Fruit fly (Drosophila melanogaster) whole organism, embryonic: ENCODE measurements around the gene SrpRbeta.

Experiments used
- Atf-2 ChIP-seq: fragments of 200-800 bp; sonication (Bioruptor generic); optimal IDR thresholded peaks from 2 replicates; lab custom pipeline; 2016; ENCODE audit warnings: missing biosample characterization, missing genetic modification characterization
- Blimp-1 ChIP-seq: fragments of 200-800 bp; sonication (Bioruptor generic); optimal IDR thresholded peaks from 3 replicates; lab custom pipeline; 2018; ENCODE audit warnings: missing biosample characterization, missing genetic modification characterization, mild to moderate bottlenecking, moderate library complexity, missing genetic modification reagents
- CG10209 ChIP-seq: fragments of 200-800 bp; sonication (Bioruptor generic); optimal IDR thresholded peaks from 3 replicates; lab custom pipeline; 2017; ENCODE audit warnings: missing biosample characterization, mild to moderate bottlenecking, missing genetic modification characterization, missing genetic modification reagents
- CG10543 ChIP-seq: fragments of 200-800 bp; sonication (Bioruptor generic); optimal IDR thresholded peaks from 3 replicates; lab custom pipeline; 2017; ENCODE audit warnings: missing biosample characterization, mild to moderate bottlenecking, missing genetic modification characterization, moderate library complexity
- CG11695 ChIP-seq: fragments of 200-800 bp; sonication (Bioruptor generic); IDR thresholded peaks from 3 replicates; pipeline ENCODE4 v1.3.6; 2022; ENCODE audit warnings: missing biosample characterization, missing genetic modification characterization
- CG11723 ChIP-seq: fragments of 200-800 bp; sonication (Bioruptor generic); optimal IDR thresholded peaks from 2 replicates; lab custom pipeline; 2017; ENCODE audit warnings: missing biosample characterization, mild to moderate bottlenecking, missing genetic modification characterization
- CG13424 ChIP-seq: fragments of 200-800 bp; sonication (Bioruptor generic); optimal IDR thresholded peaks from 2 replicates; lab custom pipeline; 2019; ENCODE audit warnings: missing biosample characterization, mild to moderate bottlenecking, missing genetic modification characterization, moderate library complexity
- CG13775 ChIP-seq: fragments of 200-800 bp; sonication (Bioruptor generic); optimal IDR thresholded peaks from 3 replicates; lab custom pipeline; 2017; ENCODE audit warnings: missing biosample characterization, mild to moderate bottlenecking, missing genetic modification characterization
- CG14014 ChIP-seq: fragments of 200-800 bp; sonication (Bioruptor generic); IDR thresholded peaks from 2 replicates; pipeline ENCODE4 v1.3.6; 2022; ENCODE audit warnings: missing biosample characterization, missing genetic modification characterization
- CG1529 ChIP-seq: fragments of 200-800 bp; sonication (Bioruptor generic); optimal IDR thresholded peaks from 3 replicates; lab custom pipeline; 2018; ENCODE audit warnings: missing biosample characterization, missing genetic modification characterization
- CG15479 ChIP-seq: fragments of 200-800 bp; sonication (Bioruptor generic); optimal IDR thresholded peaks from 3 replicates; lab custom pipeline; 2019; ENCODE audit warnings: missing biosample characterization, mild to moderate bottlenecking, missing genetic modification characterization, moderate library complexity
- CG15514 ChIP-seq: fragments of 200-800 bp; sonication (Bioruptor generic); optimal IDR thresholded peaks from 3 replicates; lab custom pipeline; 2017; ENCODE audit warnings: missing biosample characterization, missing genetic modification characterization, mild to moderate bottlenecking, moderate library complexity, missing genetic modification reagents
- CG15696 ChIP-seq: fragments of 200-800 bp; sonication (Bioruptor generic); optimal IDR thresholded peaks from 2 replicates; lab custom pipeline; 2019; ENCODE audit warnings: missing biosample characterization, mild to moderate bottlenecking, missing genetic modification characterization, moderate library complexity
- CG16863 ChIP-seq: fragments of 200-800 bp; sonication (Bioruptor generic); optimal IDR thresholded peaks from 3 replicates; lab custom pipeline; 2016; ENCODE audit warnings: missing biosample characterization, missing genetic modification characterization
- CG17829 ChIP-seq: fragments of 200-800 bp; optimal IDR thresholded peaks from 2 replicates; lab custom pipeline; 2019; ENCODE audit warnings: missing biosample characterization, mild to moderate bottlenecking, missing genetic modification characterization, moderate library complexity
- CG34376 ChIP-seq: fragments of 200-800 bp; sonication (Bioruptor generic); optimal IDR thresholded peaks from 2 replicates; lab custom pipeline; 2018; ENCODE audit warnings: missing biosample characterization, mild to moderate bottlenecking, missing genetic modification characterization
- CG42726 ChIP-seq: fragments of 200-800 bp; sonication (Bioruptor generic); IDR thresholded peaks from 2 replicates; pipeline ENCODE4 v1.3.6; 2022; ENCODE audit warnings: missing biosample characterization, missing genetic modification characterization; ENCODE audit not compliant: partially characterized antibody
- CG4360 ChIP-seq: fragments of 200-800 bp; sonication (Bioruptor generic); IDR thresholded peaks from 2 replicates; pipeline ENCODE4 v1.3.6; 2022; ENCODE audit warnings: missing biosample characterization, missing genetic modification characterization
- CG4854 ChIP-seq: fragments of 200-800 bp; sonication (Bioruptor generic); optimal IDR thresholded peaks from 2 replicates; lab custom pipeline; 2016; ENCODE audit warnings: missing biosample characterization, missing genetic modification characterization, inconsistent platforms
- CG7963 ChIP-seq: fragments of 200-800 bp; sonication (Bioruptor generic); IDR thresholded peaks from 3 replicates; pipeline ENCODE4 v1.3.6; 2022; ENCODE audit warnings: missing biosample characterization, missing genetic modification characterization; ENCODE audit not compliant: partially characterized antibody
- CG9797 ChIP-seq: fragments of 200-800 bp; sonication (Bioruptor generic); optimal IDR thresholded peaks from 3 replicates; lab custom pipeline; 2018; ENCODE audit warnings: missing biosample characterization, mild to moderate bottlenecking, missing genetic modification characterization
- D ChIP-seq, 2 experiments: fragments of 200-800 bp in 1 of 2; fragments of >200 bp in 1 of 2; sonication (Bioruptor generic) in 1 of 2; optimal IDR thresholded peaks; 2 replicates in 1 of 2; 3 replicates in 1 of 2; lab custom pipeline; 2017; ENCODE audit warnings: mild to moderate bottlenecking in 1 of 2, missing biosample characterization in 1 of 2, missing genetic modification characterization in 1 of 2, missing genetic modification reagents in 1 of 2
- Dip3 ChIP-seq: fragments of 200-800 bp; sonication (Bioruptor generic); optimal IDR thresholded peaks from 3 replicates; lab custom pipeline; 2016; ENCODE audit warnings: missing biosample characterization, missing genetic modification characterization
- Fer3 ChIP-seq: fragments of 200-800 bp; sonication (Bioruptor generic); optimal IDR thresholded peaks from 2 replicates; lab custom pipeline; 2018; ENCODE audit warnings: missing biosample characterization, mild to moderate bottlenecking, missing genetic modification characterization, moderate library complexity
- Hr39 ChIP-seq: fragments of >200 bp; optimal IDR thresholded peaks from 2 replicates; lab custom pipeline; 2017
- Lhr ChIP-seq: fragments of 200-800 bp; sonication (Bioruptor generic); optimal IDR thresholded peaks from 3 replicates; lab custom pipeline; 2017; ENCODE audit warnings: mild to moderate bottlenecking, missing biosample characterization, missing genetic modification reagents, missing genetic modification characterization
- Myb ChIP-seq: fragments of 200-800 bp; sonication (Bioruptor generic); optimal IDR thresholded peaks from 2 replicates; lab custom pipeline; 2016; ENCODE audit warnings: missing biosample characterization, missing genetic modification characterization
- Oaz ChIP-seq: fragments of 200-800 bp; sonication (Bioruptor generic); IDR thresholded peaks from 2 replicates; pipeline ENCODE4 v1.3.6; 2022; ENCODE audit warnings: missing biosample characterization, missing genetic modification characterization
- Spps ChIP-seq: fragments of 200-800 bp; sonication (Bioruptor generic); optimal IDR thresholded peaks from 2 replicates; lab custom pipeline; 2018; ENCODE audit warnings: missing biosample characterization, mild to moderate bottlenecking, missing genetic modification characterization
- Stat92E ChIP-seq, 3 experiments: fragments of >200 bp in 2 of 3; fragments of 200-800 bp in 1 of 3; sonication (Bioruptor generic) in 1 of 3; optimal IDR thresholded peaks; 2 replicates each; lab custom pipeline; 2017 to 2019; ENCODE audit warnings: missing biosample characterization in 3 of 3, missing genetic modification characterization in 3 of 3, mild to moderate bottlenecking in 1 of 3, moderate library complexity in 1 of 3
- Xrp1 ChIP-seq: fragments of 200-800 bp; sonication (Bioruptor generic); IDR thresholded peaks from 2 replicates; pipeline ENCODE4 v1.3.6; 2022; ENCODE audit warnings: missing biosample characterization, missing genetic modification characterization
- caup ChIP-seq: fragments of 200-800 bp; sonication (Bioruptor generic); optimal IDR thresholded peaks from 3 replicates; lab custom pipeline; 2017; ENCODE audit warnings: missing biosample characterization, mild to moderate bottlenecking, missing genetic modification characterization, moderate library complexity; ENCODE audit not compliant: severe bottlenecking
- ci ChIP-seq: fragments of 200-800 bp; sonication (Bioruptor generic); IDR thresholded peaks from 3 replicates; pipeline ENCODE4 v1.3.6; 2022; ENCODE audit warnings: missing biosample characterization, missing genetic modification characterization
- danr ChIP-seq: fragments of 200-800 bp; sonication (Bioruptor generic); IDR thresholded peaks from 2 replicates; pipeline ENCODE4 v1.3.6; 2022; ENCODE audit warnings: missing biosample characterization, missing genetic modification characterization
- dimm ChIP-seq: fragments of 200-800 bp; sonication (Bioruptor generic); IDR thresholded peaks from 2 replicates; pipeline ENCODE4 v1.3.6; 2022; ENCODE audit warnings: missing biosample characterization, missing genetic modification characterization
- dmrt11E ChIP-seq: fragments of 200-800 bp; sonication (Bioruptor generic); optimal IDR thresholded peaks from 3 replicates; lab custom pipeline; 2018; ENCODE audit warnings: missing biosample characterization, mild to moderate bottlenecking, missing genetic modification characterization, moderate library complexity
- emc ChIP-seq: fragments of 200-800 bp; sonication (Bioruptor generic); optimal IDR thresholded peaks from 2 replicates; lab custom pipeline; 2016; ENCODE audit warnings: missing biosample characterization, missing genetic modification characterization
- en ChIP-seq: fragments of 200-800 bp; sonication (Bioruptor generic); optimal IDR thresholded peaks from 2 replicates; lab custom pipeline; 2016; ENCODE audit warnings: missing biosample characterization, missing genetic modification characterization
- gfzf ChIP-seq: fragments of 200-800 bp; sonication (Bioruptor generic); optimal IDR thresholded peaks from 2 replicates; lab custom pipeline; 2016; ENCODE audit warnings: missing biosample characterization, mild to moderate bottlenecking, missing genetic modification characterization, moderate library complexity
- gro ChIP-seq: fragments of 200-800 bp; sonication (Bioruptor generic); optimal IDR thresholded peaks from 2 replicates; lab custom pipeline; 2016; ENCODE audit warnings: missing biosample characterization, missing genetic modification characterization
- jumu ChIP-seq: fragments of 200-800 bp; sonication (Bioruptor generic); optimal IDR thresholded peaks from 3 replicates; lab custom pipeline; 2016; ENCODE audit warnings: missing biosample characterization, missing genetic modification characterization
- kah ChIP-seq: fragments of 200-800 bp; sonication (Bioruptor generic); optimal IDR thresholded peaks from 2 replicates; lab custom pipeline; 2018; ENCODE audit warnings: missing biosample characterization, mild to moderate bottlenecking, missing genetic modification characterization
- kni ChIP-seq: fragments of 200-800 bp; sonication (Bioruptor generic); optimal IDR thresholded peaks from 3 replicates; lab custom pipeline; 2017; ENCODE audit warnings: mild to moderate bottlenecking, missing biosample characterization, missing genetic modification reagents, missing genetic modification characterization
- pb ChIP-seq: fragments of 200-800 bp; sonication (Bioruptor generic); optimal IDR thresholded peaks from 3 replicates; lab custom pipeline; 2016; ENCODE audit warnings: missing biosample characterization, missing genetic modification characterization
- row ChIP-seq: fragments of 200-800 bp; sonication (Bioruptor generic); IDR thresholded peaks from 3 replicates; pipeline ENCODE4 v1.3.6; 2022; ENCODE audit warnings: missing biosample characterization, missing genetic modification characterization
- sug ChIP-seq: fragments of 200-800 bp; optimal IDR thresholded peaks from 2 replicates; lab custom pipeline; 2019; ENCODE audit warnings: missing biosample characterization, mild to moderate bottlenecking, missing genetic modification characterization, moderate library complexity
- trem ChIP-seq: fragments of 200-800 bp; optimal IDR thresholded peaks from 3 replicates; lab custom pipeline; 2019; ENCODE audit warnings: missing biosample characterization, mild to moderate bottlenecking, missing genetic modification characterization, moderate library complexity
- wdn ChIP-seq: fragments of 200-800 bp; sonication (Bioruptor generic); IDR thresholded peaks from 2 replicates; pipeline ENCODE4 v1.3.6; 2022; ENCODE audit warnings: missing biosample characterization, missing genetic modification characterization
- wek ChIP-seq: fragments of 200-800 bp; sonication (Bioruptor generic); optimal IDR thresholded peaks from 3 replicates; lab custom pipeline; 2018; ENCODE audit warnings: missing biosample characterization, mild to moderate bottlenecking, missing genetic modification characterization, moderate library complexity

Gene SrpRbeta

dm6 chr3L:8675545-8676084 is 44.4 kb downstream of the SrpRbeta start, which contains the start of gene hry (continued):
- TF ChIP-seq CG1529, result no peak
- peak; percentile 65 for TF ChIP-seq CG15514
- TF ChIP-seq kni (GFP tag; lab: Kevin White, UChicago), result peak; percentile 93
- no peak for TF ChIP-seq danr (GFP tag; lab: Robert Waterston, UW)
- TF ChIP-seq D (optimal IDR thresholded peaks at IDR 0.05; lab: Kevin White, UChicago), result no peak
- no peak for TF ChIP-seq D (GFP tag; optimal IDR thresholded peaks at IDR 0.05; lab: Kevin White, UChicago)
- TF ChIP-seq CG42726 (GFP tag; lab: Robert Waterston, UW), result peak; percentile 67; the same call in 1 of the 2 replicates
- no peak for TF ChIP-seq wdn (GFP tag; lab: Robert Waterston, UW)
- peak; percentile 99 for TF ChIP-seq CG10543
- TF ChIP-seq CG15479 (GFP tag; lab: Kevin White, UChicago), result peak; percentile 100
- TF ChIP-seq gro (GFP tag; lab: Kevin White, UChicago), result peak; percentile 32
- TF ChIP-seq Myb, result no peak
- TF ChIP-seq wek (GFP tag; lab: Kevin White, UChicago), result peak; percentile 42
- TF ChIP-seq CG7963 (GFP tag; lab: Robert Waterston, UW), result no peak
- no peak for TF ChIP-seq dimm
- peak; percentile 86 for TF ChIP-seq CG17829 (tag; lab: Kevin White, UChicago)
- no peak for TF ChIP-seq pb
- TF ChIP-seq CG4854, result no peak
- peak; percentile 12 for TF ChIP-seq CG13424 (tag; lab: Kevin White, UChicago)
- TF ChIP-seq kah (GFP tag; lab: Kevin White, UChicago), result peak; percentile 28
- TF ChIP-seq Hr39 (lab: Kevin White, UChicago), result no peak
- peak; percentile 15; the same call in 1 of the 2 replicates for TF ChIP-seq CG4360 (GFP tag; lab: Robert Waterston, UW)
- peak; percentile 51 for TF ChIP-seq CG11723
- TF ChIP-seq Lhr (GFP tag; lab: Kevin White, UChicago), result no peak
- no peak for TF ChIP-seq dmrt11E (tag; lab: Kevin White, UChicago)
- no peak for TF ChIP-seq en (GFP tag; lab: Kevin White, UChicago)
- peak; percentile 3 for TF ChIP-seq CG15696 (tag; lab: Kevin White, UChicago)
- peak; percentile 98 for TF ChIP-seq sug (tag; lab: Kevin White, UChicago)
- TF ChIP-seq Fer3, result peak; percentile 5
- no peak for TF ChIP-seq Spps (tag; lab: Kevin White, UChicago)
- TF ChIP-seq trem, result peak; percentile 11
- no peak for TF ChIP-seq jumu (GFP tag; lab: Kevin White, UChicago)
- peak; percentile 88 for TF ChIP-seq CG34376 (GFP tag; lab: Kevin White, UChicago)
- TF ChIP-seq Oaz (GFP tag; lab: Robert Waterston, UW), result no peak
- peak; percentile 65 for TF ChIP-seq caup
- TF ChIP-seq CG9797, result no peak
- peak; percentile 30; the same call in 2 of the 3 replicates for TF ChIP-seq CG11695 (GFP tag; lab: Robert Waterston, UW)
- TF ChIP-seq CG16863 (GFP tag; lab: Kevin White, UChicago), result no peak
- TF ChIP-seq Dip3 (GFP tag; lab: Kevin White, UChicago), result no peak
- peak; percentile 92 for TF ChIP-seq Blimp-1
- peak; percentile 40 for TF ChIP-seq CG10209 (GFP tag; lab: Kevin White, UChicago)
- no peak for TF ChIP-seq Atf-2 (GFP tag; lab: Kevin White, UChicago)
- TF ChIP-seq row (GFP tag; lab: Robert Waterston, UW), result peak; percentile 24; the same call in 1 of the 3 replicates
- TF ChIP-seq ci, result peak; percentile 80; the same call in 2 of the 3 replicates
- peak; percentile 39; the same call in 1 of the 2 replicates for TF ChIP-seq Xrp1 (GFP tag; lab: Robert Waterston, UW)
- no peak for TF ChIP-seq emc (GFP tag; lab: Kevin White, UChicago)
- peak; percentile 27 for TF ChIP-seq CG13775 (GFP tag; lab: Kevin White, UChicago)
- TF ChIP-seq Stat92E (GFP tag; optimal IDR thresholded peaks at IDR 0.05; lab: Kevin White, UChicago), result peak in 1 of 3 experiments; percentile 73
- no peak for TF ChIP-seq gfzf (GFP tag; lab: Kevin White, UChicago)
- peak; percentile 62; the same call in 1 of the 2 replicates for TF ChIP-seq CG14014 (GFP tag; lab: Robert Waterston, UW)
